Fruit fly (Drosophila melanogaster): Measurements from ENCODE around the gene CG31917.

Gene CG31917

DNA sequence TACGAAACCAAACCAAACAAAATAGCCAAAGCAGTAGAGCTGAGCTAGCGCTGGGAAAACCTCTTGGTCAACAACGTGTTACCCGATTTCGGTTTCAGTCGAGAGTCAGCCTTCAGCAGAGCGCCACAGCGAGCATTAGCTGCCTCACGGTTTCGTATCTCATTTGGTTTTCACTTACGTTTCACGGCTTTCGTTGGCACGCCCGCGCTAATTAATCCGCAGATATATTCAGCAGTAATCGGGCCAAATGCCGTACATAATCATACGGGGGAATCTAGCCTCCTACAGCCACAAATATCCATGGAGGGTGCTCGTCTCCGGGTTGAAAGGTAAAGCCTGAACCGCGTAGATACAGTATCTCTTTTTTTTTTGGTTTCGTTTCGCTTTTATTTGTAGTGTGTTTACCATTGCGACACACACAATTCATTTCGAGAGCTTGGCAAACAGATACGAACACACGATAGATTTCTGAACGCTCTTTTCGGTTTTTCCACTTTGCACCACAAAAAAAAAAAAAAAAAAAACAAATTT, 33.8 kb upstream of the CG31917 start, which contains the start of gene CG31650 (continued):
- TF ChIP-seq toy (GFP tag; IDR thresholded peaks at IDR 0.05) (no peak), ranshi (GFP tag; IDR thresholded peaks at IDR 0.05) (no peak), Abd-B (GFP tag; optimal IDR thresholded peaks at IDR 0.05) (no peak), chinmo (GFP tag; IDR thresholded peaks at IDR 0.05; ENCODE audit: partially characterized antibody) (peak; percentile 76; the same call in 1 of the 4 replicates), CG13894 (tag; optimal IDR thresholded peaks at IDR 0.05) (peak; percentile 33), cad (GFP tag; optimal IDR thresholded peaks at IDR 0.05) (no peak), pb (GFP tag; optimal IDR thresholded peaks at IDR 0.05) (peak; percentile 36), Elba2 (GFP tag; optimal IDR thresholded peaks at IDR 0.05) (no peak), CG10979 (tag; optimal IDR thresholded peaks at IDR 0.05) (no peak), PHDP (tag; optimal IDR thresholded peaks at IDR 0.05) (no peak), CG17802 (tag; optimal IDR thresholded peaks at IDR 0.05) (no peak), CG10543 (GFP tag; optimal IDR thresholded peaks at IDR 0.05) (peak; percentile 43), dati (GFP tag; IDR thresholded peaks at IDR 0.05) (no peak), btn (GFP tag; optimal IDR thresholded peaks at IDR 0.05) (peak; percentile 13), CG8478 (optimal IDR thresholded peaks at IDR 0.05) (no peak), CG2678 (tag; optimal IDR thresholded peaks at IDR 0.05) (no peak), ci (GFP tag; IDR thresholded peaks at IDR 0.05) (peak; percentile 7; the same call in 2 of the 3 replicates), CG6683 (GFP tag; optimal IDR thresholded peaks at IDR 0.05) (no peak), CG3847 (GFP tag; IDR thresholded peaks at IDR 0.05) (no peak), CG12769 (tag; optimal IDR thresholded peaks at IDR 0.05) (peak; percentile 24), ewg (GFP tag; optimal IDR thresholded peaks at IDR 0.05) (no peak), CG8089 (GFP tag; optimal IDR thresholded peaks at IDR 0.05) (no peak)

- TF ChIP-seq gcm2 (GFP tag; optimal IDR thresholded peaks at IDR 0.05), result no peak
- TF ChIP-seq CG12236 (GFP tag; optimal IDR thresholded peaks at IDR 0.05), result no peak
- TF ChIP-seq CG11696 (GFP tag; IDR thresholded peaks at IDR 0.05), result no peak
- TF ChIP-seq CG8290 (GFP tag; optimal IDR thresholded peaks at IDR 0.05), result no peak
- peak in 1 of 2 experiments; percentile 73 for TF ChIP-seq CG8290 (tag; optimal IDR thresholded peaks at IDR 0.05)
- TF ChIP-seq Kr (GFP tag; optimal IDR thresholded peaks at IDR 0.05), result no peak
- peak; percentile 6 for TF ChIP-seq schlank (tag; optimal IDR thresholded peaks at IDR 0.05)
- TF ChIP-seq klu (GFP tag; IDR thresholded peaks at IDR 0.05), result no peak
- TF ChIP-seq sens (GFP tag), result peak; percentile 47
- peak; percentile 69 for TF ChIP-seq gem (tag; optimal IDR thresholded peaks at IDR 0.05)
- TF ChIP-seq stwl (tag; optimal IDR thresholded peaks at IDR 0.05), result no peak
- TF ChIP-seq slp2 (GFP tag; optimal IDR thresholded peaks at IDR 0.05), result no peak
- TF ChIP-seq CG13287 (GFP tag; IDR thresholded peaks at IDR 0.05; ENCODE audit: partially characterized antibody), result no peak
- no peak for TF ChIP-seq Opbp (GFP tag; IDR thresholded peaks at IDR 0.05; ENCODE audit: partially characterized antibody)
- TF ChIP-seq ewg (GFP tag; optimal IDR thresholded peaks at IDR 0.05), result peak; percentile 37
- TF ChIP-seq CG10654 (GFP tag; optimal IDR thresholded peaks at IDR 0.05), result no peak
- no peak for TF ChIP-seq CG11398 (GFP tag; optimal IDR thresholded peaks at IDR 0.05)
- no peak for TF ChIP-seq CG12071 (GFP tag; optimal IDR thresholded peaks at IDR 0.05)
- TF ChIP-seq CG3847 (GFP tag; IDR thresholded peaks at IDR 0.05), result no peak
- no peak for TF ChIP-seq CG34224 (GFP tag; IDR thresholded peaks at IDR 0.05; ENCODE audit: partially characterized antibody)
- TF ChIP-seq gsb (GFP tag; IDR thresholded peaks at IDR 0.05), result peak; percentile 50
- peak; percentile 24; the same call in 1 of the 2 replicates for TF ChIP-seq MBD-R2 (GFP tag; IDR thresholded peaks at IDR 0.05)
- peak; percentile 49 for TF ChIP-seq BtbVII (GFP tag; optimal IDR thresholded peaks at IDR 0.05)
- TF ChIP-seq Hr78 (GFP tag; optimal IDR thresholded peaks at IDR 0.05), result no peak
- TF ChIP-seq CG15479 (GFP tag; optimal IDR thresholded peaks at IDR 0.05), result peak; percentile 64
- peak; percentile 55 for TF ChIP-seq CG14441 (GFP tag; IDR thresholded peaks at IDR 0.05)
- TF ChIP-seq fru (optimal IDR thresholded peaks at IDR 0.05), result no peak
- TF ChIP-seq CG11093 (GFP tag; IDR thresholded peaks at IDR 0.05), result no peak
- TF ChIP-seq CG4282 (GFP tag; optimal IDR thresholded peaks at IDR 0.05), result no peak
- no peak for TF ChIP-seq HmgZ (tag; optimal IDR thresholded peaks at IDR 0.05)
Measured at dm6 chr2L:5043495-5044146, 33.0 kb upstream of the CG31917 start.

All from whole organism, embryonic.